Fruit fly (Drosophila melanogaster) whole organism, wandering third instar larva: Measurements from ENCODE around the gene Rpp20.

Source experiments
- Dfd ChIP-seq: fragments of >200 bp; optimal IDR thresholded peaks from 2 replicates; lab custom pipeline; 2017; ENCODE audit warnings: missing biosample characterization, missing genetic modification characterization
- Mio ChIP-seq: sonication (Bioruptor generic); optimal IDR thresholded peaks from 2 replicates; lab custom pipeline; 2016; ENCODE audit warnings: missing biosample characterization, missing genetic modification characterization
- Sp1 ChIP-seq: fragments of 200-800 bp; sonication (Bioruptor generic); optimal IDR thresholded peaks from 3 replicates; lab custom pipeline; 2019; ENCODE audit warnings: missing biosample characterization, mild to moderate bottlenecking, missing genetic modification characterization, moderate library complexity
- Vsx2 ChIP-seq: fragments of 200-300, 225-300 bp; sonication (Bioruptor generic); optimal IDR thresholded peaks from 2 replicates; lab custom pipeline; 2018; ENCODE audit warnings: missing biosample characterization, missing genetic modification characterization; ENCODE audit not compliant: partially characterized antibody
- brk ChIP-seq: fragments of 200-800 bp; sonication (Bioruptor generic); optimal IDR thresholded peaks from 2 replicates; lab custom pipeline; 2016; ENCODE audit warnings: missing biosample characterization, mild to moderate bottlenecking, missing genetic modification characterization
- foxo ChIP-seq, 2 experiments: fragments of 200-800 bp; sonication (Bioruptor generic); optimal IDR thresholded peaks; 2 replicates in 1 of 2; 3 replicates in 1 of 2; lab custom pipeline; 2016 to 2017; ENCODE audit warnings: missing biosample characterization in 2 of 2, missing genetic modification characterization in 2 of 2
- lola ChIP-seq: fragments of >200 bp; optimal IDR thresholded peaks from 2 replicates; lab custom pipeline; 2017; ENCODE audit warnings: missing biosample characterization, missing genetic modification characterization
- psq ChIP-seq: fragments of 200-800 bp; sonication (Bioruptor generic); optimal IDR thresholded peaks from 3 replicates; lab custom pipeline; 2017; ENCODE audit warnings: missing biosample characterization, mild to moderate bottlenecking, missing genetic modification characterization, moderate library complexity
- rgr ChIP-seq: fragments of 200-800 bp; sonication (Bioruptor generic); optimal IDR thresholded peaks from 3 replicates; lab custom pipeline; 2016; ENCODE audit warnings: missing biosample characterization, mild to moderate bottlenecking, missing genetic modification characterization
- woc ChIP-seq: sonication (Bioruptor generic); optimal IDR thresholded peaks from 2 replicates; lab custom pipeline; 2016; ENCODE audit warnings: missing biosample characterization, mild to moderate bottlenecking, missing genetic modification characterization

DNA sequence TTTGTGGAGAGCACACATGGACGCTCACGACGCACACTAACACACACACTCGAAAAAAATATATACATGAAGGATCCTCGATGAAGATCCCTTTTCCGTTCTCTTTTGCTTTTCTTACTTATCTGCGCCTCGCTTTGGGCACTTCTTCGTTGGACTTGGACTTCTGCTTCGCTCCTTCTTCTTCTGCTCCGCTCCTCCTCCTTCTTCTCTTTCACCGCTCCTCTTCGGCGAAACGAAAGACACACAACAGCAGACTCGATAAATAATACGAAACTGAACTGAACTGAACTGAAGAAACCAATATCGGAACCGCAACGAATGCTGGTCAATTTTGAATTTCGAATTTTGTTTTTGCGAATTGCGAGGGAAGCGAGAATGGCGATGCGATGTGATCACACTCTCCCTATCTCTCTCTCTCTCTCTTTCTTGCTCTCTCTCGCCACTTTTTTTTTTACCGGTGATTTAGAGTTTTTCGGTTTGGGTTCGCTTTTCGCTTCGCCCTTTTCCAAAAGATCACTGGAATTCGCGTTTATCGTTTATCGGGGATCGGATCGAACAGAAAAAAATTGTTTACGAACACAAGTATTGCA, 38.6 kb downstream of the Rpp20 start:
- TF ChIP-seq Sp1 (GFP tag; lab: Kevin White, UChicago) (no peak), lola (GFP tag; lab: Kevin White, UChicago) (no peak), Dfd (no peak), brk (GFP tag; lab: Kevin White, UChicago) (no peak), rgr (no peak), Vsx2 (no peak), Mio (no peak), psq (GFP tag; lab: Kevin White, UChicago) (peak; percentile 93), foxo (GFP tag; optimal IDR thresholded peaks at IDR 0.05; lab: Kevin White, UChicago) (no peak), woc (GFP tag; lab: Kevin White, UChicago) (no peak)
